Worm (Caenorhabditis elegans) whole organism, late embryonic: ENCODE data around the gene nlp-69.
A peak's percentile ranks its signal among the peaks of the same experiment; 100 is the strongest.

Experiments used
- C08G9.2 ChIP-seq: sonication (generic microtip); optimal IDR thresholded peaks from 2 replicates; lab custom pipeline; 2016; ENCODE audit warnings: mild to moderate bottlenecking, missing genetic modification characterization, moderate library complexity, missing compliant biosample characterization
- C38D4.7 ChIP-seq: fragments of 200-800 bp; sonication (Bioruptor generic); optimal IDR thresholded peaks from 2 replicates; lab custom pipeline; 2018; ENCODE audit warnings: mild to moderate bottlenecking, missing genetic modification characterization, moderate library complexity, missing compliant biosample characterization
- F13H6.1 ChIP-seq: sonication (generic microtip); optimal IDR thresholded peaks from 2 replicates; lab custom pipeline; 2016; ENCODE audit warnings: missing genetic modification characterization, missing compliant biosample characterization
- K09A11.1 ChIP-seq: sonication (generic microtip); optimal IDR thresholded peaks from 2 replicates; lab custom pipeline; 2017; ENCODE audit warnings: antibody characterized with exemption, mild to moderate bottlenecking, missing genetic modification characterization, missing compliant biosample characterization; ENCODE audit not compliant: insufficient read depth
- T23F11.4 ChIP-seq: fragments of 200-800 bp; sonication (Bioruptor generic); optimal IDR thresholded peaks from 2 replicates; lab custom pipeline; 2018; ENCODE audit warnings: mild to moderate bottlenecking, missing genetic modification characterization, missing compliant biosample characterization
- ahr-1 ChIP-seq: sonication (generic microtip); optimal IDR thresholded peaks from 2 replicates; lab custom pipeline; 2016; ENCODE audit warnings: missing genetic modification characterization, missing compliant biosample characterization
- ama-1 ChIP-seq: fragments of 150-350 bp; optimal IDR thresholded peaks from 2 replicates; lab custom pipeline; 2014
- ceh-19 ChIP-seq: fragments of 200-800 bp; sonication (Bioruptor generic); optimal IDR thresholded peaks from 2 replicates; lab custom pipeline; 2018; ENCODE audit warnings: mild to moderate bottlenecking, missing genetic modification characterization, missing compliant biosample characterization
- ceh-24 ChIP-seq: sonication (generic microtip); optimal IDR thresholded peaks from 2 replicates; lab custom pipeline; 2016; ENCODE audit warnings: mild to moderate bottlenecking, missing genetic modification characterization, missing compliant biosample characterization
- ceh-34 ChIP-seq: sonication (generic microtip); optimal IDR thresholded peaks from 2 replicates; lab custom pipeline; 2016; ENCODE audit warnings: mild to moderate bottlenecking, missing genetic modification characterization, missing compliant biosample characterization
- ceh-48 ChIP-seq: sonication (generic microtip); optimal IDR thresholded peaks from 2 replicates; lab custom pipeline; 2016; ENCODE audit warnings: missing genetic modification characterization, inconsistent platforms, missing compliant biosample characterization
- che-1 ChIP-seq: sonication (generic microtip); optimal IDR thresholded peaks from 2 replicates; lab custom pipeline; 2016; ENCODE audit warnings: mild to moderate bottlenecking, missing genetic modification characterization, missing compliant biosample characterization
- dve-1 ChIP-seq: sonication (generic microtip); optimal IDR thresholded peaks from 2 replicates; lab custom pipeline; 2017; ENCODE audit warnings: antibody characterized with exemption, mild to moderate bottlenecking, missing genetic modification characterization, missing compliant biosample characterization
- elt-2 ChIP-seq: sonication (generic microtip); optimal IDR thresholded peaks from 2 replicates; lab custom pipeline; 2016; ENCODE audit warnings: missing genetic modification reagents, missing genetic modification characterization, missing compliant biosample characterization
- fax-1 ChIP-seq: sonication (generic microtip); optimal IDR thresholded peaks from 2 replicates; lab custom pipeline; 2016; ENCODE audit warnings: missing genotype, missing genetic modification characterization, missing compliant biosample characterization
- fkh-6 ChIP-seq: sonication (generic microtip); optimal IDR thresholded peaks from 2 replicates; lab custom pipeline; 2016; ENCODE audit warnings: missing genetic modification characterization, missing compliant biosample characterization
- gmeb-2 ChIP-seq: sonication (generic microtip); optimal IDR thresholded peaks from 2 replicates; lab custom pipeline; 2016; ENCODE audit warnings: missing genetic modification characterization, inconsistent platforms, missing compliant biosample characterization
- hlh-13 ChIP-seq: fragments of 200-800 bp; sonication (Bioruptor generic); optimal IDR thresholded peaks from 2 replicates; lab custom pipeline; 2018; ENCODE audit warnings: mild to moderate bottlenecking, missing genetic modification characterization, missing compliant biosample characterization
- hlh-15 ChIP-seq: sonication (generic microtip); optimal IDR thresholded peaks from 2 replicates; lab custom pipeline; 2016; ENCODE audit warnings: missing genetic modification characterization, missing compliant biosample characterization
- hlh-6 ChIP-seq: sonication (generic microtip); optimal IDR thresholded peaks from 2 replicates; lab custom pipeline; 2016; ENCODE audit warnings: missing genotype, missing genetic modification characterization, missing compliant biosample characterization
- hlh-8 ChIP-seq: sonication (generic microtip); optimal IDR thresholded peaks from 2 replicates; lab custom pipeline; 2016; ENCODE audit warnings: missing genotype, missing genetic modification characterization, missing compliant biosample characterization
- lim-6 ChIP-seq: sonication (generic microtip); optimal IDR thresholded peaks from 2 replicates; lab custom pipeline; 2016; ENCODE audit warnings: missing genetic modification characterization, missing compliant biosample characterization
- nhr-11 ChIP-seq: fragments of 150-350 bp; optimal IDR thresholded peaks from 2 replicates; lab custom pipeline; 2014; ENCODE audit warnings: missing biosample characterization, missing genetic modification characterization
- pat-9 ChIP-seq: fragments of 200-800 bp; sonication (Bioruptor generic); optimal IDR thresholded peaks from 2 replicates; lab custom pipeline; 2018; ENCODE audit warnings: mild to moderate bottlenecking, missing genetic modification characterization, moderate library complexity, missing compliant biosample characterization
- pqm-1 ChIP-seq: sonication (generic microtip); optimal IDR thresholded peaks from 2 replicates; lab custom pipeline; 2016; ENCODE audit warnings: missing genetic modification characterization, missing compliant biosample characterization
- ref-2 ChIP-seq: sonication (generic microtip); optimal IDR thresholded peaks from 2 replicates; lab custom pipeline; 2016; ENCODE audit warnings: missing genetic modification characterization, missing compliant biosample characterization
- rnt-1 ChIP-seq: sonication (generic microtip); optimal IDR thresholded peaks from 2 replicates; lab custom pipeline; 2016; ENCODE audit warnings: missing genetic modification characterization, missing compliant biosample characterization
- sox-4 ChIP-seq: sonication (generic microtip); optimal IDR thresholded peaks from 2 replicates; lab custom pipeline; 2017; ENCODE audit warnings: mild to moderate bottlenecking, missing genetic modification characterization, inconsistent platforms, missing compliant biosample characterization
- tbx-2 ChIP-seq: sonication (generic microtip); optimal IDR thresholded peaks from 2 replicates; lab custom pipeline; 2016; ENCODE audit warnings: missing genetic modification characterization, missing compliant biosample characterization
- tbx-7 ChIP-seq: sonication (generic microtip); optimal IDR thresholded peaks from 2 replicates; lab custom pipeline; 2016; ENCODE audit warnings: missing genotype, missing genetic modification characterization, missing compliant biosample characterization
- unc-55 ChIP-seq: sonication (generic microtip); optimal IDR thresholded peaks from 2 replicates; lab custom pipeline; 2017; ENCODE audit warnings: missing biosample characterization, missing genetic modification reagents, missing genetic modification characterization
- ztf-16 ChIP-seq: sonication (generic microtip); optimal IDR thresholded peaks from 2 replicates; lab custom pipeline; 2017; ENCODE audit warnings: missing genetic modification characterization, missing compliant biosample characterization

The nlp-69 gene

DNA sequence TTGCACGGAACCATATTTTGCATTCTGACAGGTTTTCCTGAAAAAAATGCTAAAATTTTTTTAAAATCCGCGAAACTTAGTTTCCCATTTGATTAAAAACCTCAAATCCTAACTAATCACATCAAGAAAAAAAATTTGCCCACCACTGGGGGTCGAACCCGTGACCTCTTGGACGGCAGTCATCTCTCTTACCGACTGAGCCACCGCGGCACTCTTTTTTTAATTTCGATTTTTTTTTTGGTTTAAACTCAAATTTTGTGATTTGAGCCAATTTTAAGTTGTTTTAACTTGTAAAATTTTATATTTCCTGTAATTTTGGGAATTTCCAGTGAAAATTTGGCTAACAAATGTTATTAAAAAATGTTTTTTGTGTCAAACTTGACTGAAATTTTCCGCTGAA lies 25.0 kb upstream of the nlp-69 start:
- TF ChIP-seq gmeb-2 (tag; lab: Kevin White, UChicago) (no peak), nhr-11 (tag; lab: Kevin White, UChicago) (no peak), dve-1 (no peak), ceh-24 (no peak), fax-1 (no peak), hlh-15 (no peak), K09A11.1 (tag; lab: Kevin White, UChicago) (no peak), lim-6 (tag; lab: Kevin White, UChicago) (no peak), C38D4.7 (GFP tag; lab: Kevin White, UChicago) (no peak), hlh-6 (tag; lab: Kevin White, UChicago) (no peak), fkh-6 (tag; lab: Kevin White, UChicago) (no peak)

DNA sequence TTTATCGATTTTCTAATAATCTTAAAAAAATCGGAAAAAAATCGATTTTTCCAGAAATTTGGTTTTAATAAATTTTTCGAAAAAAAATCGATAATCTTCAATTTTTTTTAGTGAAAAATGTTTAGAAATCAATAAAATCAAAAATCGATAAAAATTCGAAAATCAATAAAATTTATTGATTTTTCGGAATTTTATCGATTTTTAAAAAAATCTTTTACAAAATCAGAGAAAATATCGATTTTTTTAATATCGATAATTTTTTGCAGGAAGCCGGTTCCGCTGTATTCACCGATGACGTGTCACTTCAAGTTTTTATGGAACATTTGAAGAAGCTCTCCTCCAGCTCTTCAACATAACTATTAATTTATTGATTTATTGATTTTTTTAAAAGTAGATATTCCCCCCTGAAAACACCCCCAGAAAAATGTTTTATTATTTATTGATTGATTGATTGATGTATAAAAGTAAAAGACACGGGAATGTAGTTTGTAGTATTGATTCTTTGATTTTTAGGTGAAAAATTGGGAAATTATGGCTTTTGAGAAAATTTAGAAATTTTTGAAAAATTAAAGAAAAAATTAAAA lies 10.5 kb upstream of the nlp-69 start:
- no peak for TF ChIP-seq ref-2 (tag; lab: Kevin White, UChicago)
- no peak for TF ChIP-seq unc-55 (GFP tag; lab: Kevin White, UChicago)
- TF ChIP-seq pat-9 (tag; lab: Kevin White, UChicago) = no peak
- peak; percentile 43 for TF ChIP-seq ceh-48
- TF ChIP-seq C08G9.2 (tag; lab: Kevin White, UChicago) = no peak
- TF ChIP-seq tbx-7 (tag; lab: Kevin White, UChicago) = no peak
- TF ChIP-seq nhr-11 (tag; lab: Kevin White, UChicago) = no peak
- no peak for TF ChIP-seq tbx-2
- TF ChIP-seq, all 69 proteins: peak for 1

DNA sequence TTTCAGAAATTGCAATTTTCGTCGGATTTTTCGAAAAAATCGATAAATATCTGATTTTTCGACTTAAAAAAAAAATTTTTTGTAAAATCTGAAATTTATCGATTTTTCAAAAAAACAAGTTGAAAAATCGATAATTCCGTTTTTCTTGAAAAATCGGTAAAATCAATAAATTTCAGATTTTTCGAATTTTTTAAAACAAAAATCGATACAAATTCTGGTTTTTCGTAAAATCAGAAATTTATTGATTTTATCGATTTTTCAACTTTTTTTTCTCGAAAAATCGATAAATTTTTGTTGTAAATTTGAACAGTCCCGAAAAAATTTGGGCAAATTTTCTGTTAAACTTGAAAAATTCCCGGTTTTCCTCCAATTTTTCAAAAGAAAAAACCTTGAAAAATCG lies 9.6 kb upstream of the nlp-69 start:
- TF ChIP-seq ceh-48 (peak; percentile 52), K09A11.1 (tag; lab: Kevin White, UChicago) (no peak), hlh-13 (GFP tag; lab: Kevin White, UChicago) (no peak), ama-1 (lab: Kevin White, UChicago) (no peak), F13H6.1 (tag; lab: Kevin White, UChicago) (no peak), T23F11.4 (GFP tag; lab: Kevin White, UChicago) (no peak), ceh-19 (GFP tag; lab: Kevin White, UChicago) (no peak), ceh-34 (no peak)

DNA sequence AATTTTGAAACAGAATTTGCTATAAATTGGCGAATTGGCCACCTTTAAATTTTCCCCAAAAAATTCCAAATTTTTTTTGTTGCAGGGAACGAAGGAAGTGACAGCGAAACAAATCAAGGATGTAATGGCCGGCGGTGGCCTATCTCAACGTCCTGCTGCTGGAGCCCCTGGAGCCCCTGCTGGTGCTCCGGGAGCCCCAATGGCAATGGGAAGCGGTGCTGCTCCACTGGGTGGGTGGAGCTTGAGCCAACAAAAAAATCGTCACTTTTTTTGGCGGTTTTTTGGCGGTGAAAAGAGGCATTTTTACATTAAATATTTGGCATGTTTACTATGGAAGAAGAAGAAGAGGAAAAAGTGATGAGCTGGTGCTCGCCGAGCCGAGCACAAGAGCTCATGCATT lies 2.4 kb upstream of the nlp-69 start:
- TF ChIP-seq tbx-2 = no peak
- no peak for TF ChIP-seq che-1 (tag; lab: Kevin White, UChicago)
- TF ChIP-seq unc-55 (GFP tag; lab: Kevin White, UChicago) = no peak
- TF ChIP-seq ahr-1 (tag; lab: Kevin White, UChicago) = no peak

DNA sequence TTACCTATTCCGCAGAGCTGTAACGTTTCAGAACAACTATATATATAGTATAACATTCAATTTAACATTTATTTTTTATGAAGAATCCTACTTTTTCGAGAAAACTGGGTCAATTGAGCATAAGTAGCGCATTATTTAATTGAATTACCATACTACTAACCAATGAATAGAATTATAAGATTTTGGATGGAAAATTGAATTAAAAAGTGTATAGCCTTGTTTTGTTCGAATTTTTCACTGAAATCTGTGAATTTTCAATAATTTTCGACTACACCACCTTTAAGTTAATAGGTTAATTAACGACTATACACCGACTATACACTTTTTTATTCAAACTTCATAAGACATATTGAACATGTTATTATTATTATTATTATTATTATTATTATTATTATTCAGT lies 868 bp downstream of the nlp-69 start:
- no peak for TF ChIP-seq ztf-16 (tag; lab: Kevin White, UChicago)
- TF ChIP-seq tbx-2 = no peak
- TF ChIP-seq ref-2 (tag; lab: Kevin White, UChicago) = no peak
- no peak for TF ChIP-seq rnt-1 (tag; lab: Kevin White, UChicago)
- TF ChIP-seq hlh-8 (tag; lab: Kevin White, UChicago) = no peak
- TF ChIP-seq F13H6.1 (tag; lab: Kevin White, UChicago) = no peak
- no peak for TF ChIP-seq sox-4 (tag; lab: Kevin White, UChicago)
- no peak for TF ChIP-seq gmeb-2 (tag; lab: Kevin White, UChicago)
- no peak for TF ChIP-seq hlh-13 (GFP tag; lab: Kevin White, UChicago)
- no peak for TF ChIP-seq elt-2 (tag; lab: Kevin White, UChicago)
- TF ChIP-seq ahr-1 (tag; lab: Kevin White, UChicago) = no peak
- TF ChIP-seq unc-55 (GFP tag; lab: Kevin White, UChicago) = no peak
- no peak for TF ChIP-seq pqm-1 (tag; lab: Kevin White, UChicago)
